Fruit fly (Drosophila melanogaster) whole organism, embryonic: ENCODE results near the gene wisp.

Experiments
- GATAe ChIP-seq: fragments of 200-800 bp; sonication (Bioruptor generic); conservative IDR thresholded peaks from 2 replicates; pipeline ENCODE4 v1.3.6; 2022; ENCODE audit warnings: missing biosample characterization, missing genetic modification characterization
- kni ChIP-seq: fragments of 200-800 bp; sonication (Bioruptor generic); optimal IDR thresholded peaks from 3 replicates; lab custom pipeline; 2017; ENCODE audit warnings: mild to moderate bottlenecking, missing biosample characterization, missing genetic modification reagents, missing genetic modification characterization

DNA sequence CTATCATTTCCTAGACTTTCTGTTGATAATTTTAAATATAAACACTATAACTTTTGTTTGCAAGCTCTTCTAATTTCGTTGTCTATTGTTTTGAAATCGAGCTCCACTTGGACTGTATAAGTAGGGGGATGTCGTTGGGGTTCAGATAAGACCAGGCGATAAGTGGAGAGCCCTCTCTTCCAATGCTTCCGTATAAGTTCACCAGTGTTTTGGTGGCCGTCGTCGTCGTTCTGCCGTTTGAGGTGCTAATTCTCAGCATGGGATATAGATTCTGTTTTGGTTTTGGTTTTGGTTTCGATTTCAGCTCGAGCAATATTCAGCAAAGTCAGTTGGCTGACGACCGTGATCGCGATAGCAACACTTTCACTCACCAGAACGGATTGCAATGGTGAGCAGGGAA is 20.6 kb upstream of the wisp start, which contains the start of gene CG15739:
- no peak for TF ChIP-seq GATAe (GFP tag; lab: Robert Waterston, UW)
- no peak for TF ChIP-seq kni (GFP tag; lab: Kevin White, UChicago)
